Worm (Caenorhabditis elegans) whole organism, L2 larva: ENCODE results near the gene C05D12.5.

Experiments used
- ztf-1 ChIP-seq: fragments of 200-800 bp; sonication (Bioruptor generic); conservative IDR thresholded peaks from 2 replicates; pipeline ENCODE4 v1.3.6; 2022; ENCODE audit warnings: missing genetic modification characterization, missing compliant biosample characterization
- ztf-11 ChIP-seq: sonication (generic microtip); optimal IDR thresholded peaks from 2 replicates; lab custom pipeline; 2017; ENCODE audit warnings: missing biosample characterization, missing genetic modification characterization

ce11 chrII:11476410-11476809, 42.4 kb downstream of the C05D12.5 start, which contains the start of gene W02B12.16:
- TF ChIP-seq ztf-1 (GFP tag; lab: Robert Waterston, UW): no peak
- no peak for TF ChIP-seq ztf-11
